Worm (Caenorhabditis elegans) whole organism, young adult: Measurements from ENCODE around the gene srx-42.

ENCODE experiments used
- B0019.2 ChIP-seq: fragments of 200-800 bp; sonication (Bioruptor generic); conservative IDR thresholded peaks from 2 replicates; pipeline ENCODE4 v1.3.6; 2022; ENCODE audit warnings: missing genetic modification reagents, missing genetic modification characterization, missing compliant biosample characterization
- C06A6.2 ChIP-seq: fragments of 200-800 bp; sonication (Bioruptor generic); conservative IDR thresholded peaks from 2 replicates; pipeline ENCODE4 v1.3.6; 2022; ENCODE audit warnings: missing genetic modification characterization, missing compliant biosample characterization
- D2030.7 ChIP-seq: fragments of 200-800 bp; sonication (Bioruptor generic); IDR thresholded peaks from 2 replicates; pipeline ENCODE4 v1.3.6; 2022; ENCODE audit warnings: missing genetic modification reagents, missing genetic modification characterization, missing compliant biosample characterization
- F10E7.11 ChIP-seq: sonication (generic microtip); optimal IDR thresholded peaks from 2 replicates; lab custom pipeline; 2017; ENCODE audit warnings: mild to moderate bottlenecking, missing genetic modification characterization, moderate library complexity, missing compliant biosample characterization
- F37B4.10 ChIP-seq: fragments of 200-800 bp; sonication (Bioruptor generic); IDR thresholded peaks from 2 replicates; pipeline ENCODE4 v1.3.6; 2022; ENCODE audit warnings: missing genetic modification characterization, missing compliant biosample characterization
- F55B11.4 ChIP-seq: sonication (generic microtip); optimal IDR thresholded peaks from 2 replicates; lab custom pipeline; 2016; ENCODE audit warnings: missing compliant biosample characterization, missing genetic modification characterization, borderline replicate concordance; ENCODE audit not compliant: insufficient read depth
- Y56A3A.18 ChIP-seq: fragments of 200-800 bp; sonication (Bioruptor generic); IDR thresholded peaks from 2 replicates; pipeline ENCODE4 v1.3.6; 2022; ENCODE audit warnings: missing genetic modification reagents, missing genetic modification characterization, missing compliant biosample characterization
- Y95B8A.8 ChIP-seq: fragments of 200-800 bp; sonication (Bioruptor generic); IDR thresholded peaks from 2 replicates; pipeline ENCODE4 v1.3.6; 2022; ENCODE audit warnings: missing genetic modification reagents, missing genetic modification characterization, missing compliant biosample characterization
- ZK185.1 ChIP-seq: sonication (generic microtip); optimal IDR thresholded peaks from 2 replicates; lab custom pipeline; 2016; ENCODE audit warnings: mild to moderate bottlenecking, missing genetic modification characterization, missing compliant biosample characterization; ENCODE audit not compliant: poor library complexity, severe bottlenecking
- attf-3 ChIP-seq: fragments of 200-800 bp; sonication (Bioruptor generic); conservative IDR thresholded peaks from 2 replicates; pipeline ENCODE4 v1.3.6; 2022; ENCODE audit warnings: missing genetic modification reagents, missing genetic modification characterization, missing compliant biosample characterization
- ccch-3 ChIP-seq: fragments of 200-800 bp; sonication (Bioruptor generic); optimal IDR thresholded peaks from 2 replicates; lab custom pipeline; 2018; ENCODE audit warnings: mild to moderate bottlenecking, missing genetic modification characterization, missing compliant biosample characterization
- cebp-1 ChIP-seq, 2 experiments: fragments of 200-800 bp in 1 of 2; sonication (Bioruptor generic) in 1 of 2; sonication (generic microtip) in 1 of 2; IDR thresholded peaks in 1 of 2; optimal IDR thresholded peaks in 1 of 2; 2 replicates each; pipeline versions ENCODE4 v1.3.6 to Lab custom; 2017 to 2022; ENCODE audit warnings: missing compliant biosample characterization in 2 of 2, missing genetic modification characterization in 2 of 2, mild to moderate bottlenecking in 1 of 2, missing genetic modification reagents in 1 of 2, moderate library complexity in 1 of 2
- ceh-27 ChIP-seq: fragments of 200-800 bp; sonication (Bioruptor generic); optimal IDR thresholded peaks from 2 replicates; lab custom pipeline; 2018; ENCODE audit warnings: mild to moderate bottlenecking, missing genetic modification characterization, moderate library complexity, missing compliant biosample characterization
- die-1 ChIP-seq: sonication (generic microtip); optimal IDR thresholded peaks from 2 replicates; lab custom pipeline; 2016; ENCODE audit warnings: missing genotype, mild to moderate bottlenecking, missing genetic modification characterization, missing compliant biosample characterization
- dpl-1 ChIP-seq: fragments of 150-350 bp; optimal IDR thresholded peaks from 2 replicates; lab custom pipeline; 2014; ENCODE audit warnings: missing biosample characterization, missing genetic modification reagents, missing genetic modification characterization
- egl-18 ChIP-seq: fragments of 200-800 bp; sonication (Bioruptor generic); IDR thresholded peaks from 2 replicates; pipeline ENCODE4 v1.3.6; 2022; ENCODE audit warnings: missing genetic modification reagents, missing genetic modification characterization, missing compliant biosample characterization
- egl-44 ChIP-seq: fragments of 200-800 bp; sonication (Bioruptor generic); IDR thresholded peaks from 2 replicates; pipeline ENCODE4 v1.3.6; 2022; ENCODE audit warnings: missing genetic modification reagents, missing genetic modification characterization, missing compliant biosample characterization
- fkh-3 ChIP-seq: sonication (generic microtip); optimal IDR thresholded peaks from 2 replicates; lab custom pipeline; 2016; ENCODE audit warnings: mild to moderate bottlenecking, missing genetic modification characterization, missing compliant biosample characterization
- gei-17 ChIP-seq: fragments of 200-800 bp; sonication (Bioruptor generic); optimal IDR thresholded peaks from 2 replicates; lab custom pipeline; 2018; ENCODE audit warnings: mild to moderate bottlenecking, missing genetic modification characterization, missing compliant biosample characterization
- him-1 ChIP-seq: sonication (generic microtip); optimal IDR thresholded peaks from 2 replicates; lab custom pipeline; 2016; ENCODE audit warnings: missing genotype, missing genetic modification reagents, missing genetic modification characterization, missing compliant biosample characterization
- hmg-1.2 ChIP-seq: fragments of 200-800 bp; sonication (Bioruptor generic); IDR thresholded peaks from 2 replicates; pipeline ENCODE4 v1.3.6; 2022; ENCODE audit warnings: missing genetic modification reagents, missing genetic modification characterization, missing compliant biosample characterization
- let-526 ChIP-seq: fragments of 200-800 bp; sonication (Bioruptor generic); IDR thresholded peaks from 2 replicates; pipeline ENCODE4 v1.3.6; 2022; ENCODE audit warnings: missing genetic modification reagents, missing genetic modification characterization, missing compliant biosample characterization
- let-607 ChIP-seq, 2 experiments: fragments of 200-800 bp in 1 of 2; sonication (Bioruptor generic) in 1 of 2; sonication (generic microtip) in 1 of 2; optimal IDR thresholded peaks; 2 replicates each; lab custom pipeline; 2016 to 2018; ENCODE audit warnings: mild to moderate bottlenecking in 2 of 2, missing compliant biosample characterization in 2 of 2, missing genetic modification characterization in 2 of 2, moderate library complexity in 2 of 2, missing genotype in 1 of 2
- lin-26 ChIP-seq: fragments of 200-800 bp; sonication (Bioruptor generic); IDR thresholded peaks from 2 replicates; pipeline ENCODE4 v1.3.6; 2022; ENCODE audit warnings: missing genetic modification reagents, missing genetic modification characterization, missing compliant biosample characterization
- lin-54 ChIP-seq: fragments of 200-800 bp; sonication (Bioruptor generic); optimal IDR thresholded peaks from 2 replicates; lab custom pipeline; 2018; ENCODE audit warnings: mild to moderate bottlenecking, missing genetic modification characterization, missing compliant biosample characterization
- lir-1 ChIP-seq: fragments of 200-800 bp; sonication (Bioruptor generic); conservative IDR thresholded peaks from 2 replicates; pipeline ENCODE4 v1.3.6; 2022; ENCODE audit warnings: missing genetic modification reagents, missing genetic modification characterization, missing compliant biosample characterization
- lsy-27 ChIP-seq: sonication (generic microtip); optimal IDR thresholded peaks from 2 replicates; lab custom pipeline; 2017; ENCODE audit warnings: missing genetic modification characterization, mild to moderate bottlenecking, missing compliant biosample characterization, antibody characterized with exemption, missing genotype, borderline replicate concordance; ENCODE audit not compliant: insufficient read depth
- madf-8 ChIP-seq: fragments of 200-800 bp; sonication (Bioruptor generic); conservative IDR thresholded peaks from 2 replicates; pipeline ENCODE4 v1.3.6; 2022; ENCODE audit warnings: missing genetic modification reagents, missing genetic modification characterization, missing compliant biosample characterization
- mes-4 ChIP-seq: sonication (generic microtip); optimal IDR thresholded peaks from 2 replicates; lab custom pipeline; 2016; ENCODE audit warnings: missing genotype, missing genetic modification characterization, missing compliant biosample characterization
- mxl-1 ChIP-seq: sonication (generic microtip); optimal IDR thresholded peaks from 2 replicates; lab custom pipeline; 2016; ENCODE audit warnings: missing genetic modification characterization, missing compliant biosample characterization
- nfyb-1 ChIP-seq: fragments of 200-800 bp; sonication (Bioruptor generic); IDR thresholded peaks from 2 replicates; pipeline ENCODE4 v1.3.6; 2022; ENCODE audit warnings: missing genetic modification reagents, missing genetic modification characterization, missing compliant biosample characterization
- nhr-179 ChIP-seq: sonication (generic microtip); optimal IDR thresholded peaks from 2 replicates; lab custom pipeline; 2016; ENCODE audit warnings: mild to moderate bottlenecking, missing genetic modification characterization, missing compliant biosample characterization
- nhr-80 ChIP-seq: sonication (generic microtip); optimal IDR thresholded peaks from 2 replicates; lab custom pipeline; 2016; ENCODE audit warnings: missing genetic modification characterization, missing compliant biosample characterization
- nhr-90 ChIP-seq: sonication (generic microtip); optimal IDR thresholded peaks from 2 replicates; lab custom pipeline; 2016; ENCODE audit warnings: missing genotype, mild to moderate bottlenecking, missing genetic modification characterization, missing compliant biosample characterization
- rec-8 ChIP-seq, 2 experiments: sonication (generic microtip); optimal IDR thresholded peaks; 2 replicates each; lab custom pipeline; 2016; ENCODE audit warnings: mild to moderate bottlenecking in 2 of 2, missing genetic modification characterization in 2 of 2, missing genetic modification reagents in 2 of 2, missing genotype in 2 of 2, missing biosample characterization in 1 of 2, missing compliant biosample characterization in 1 of 2, moderate library complexity in 1 of 2
- sptf-2 ChIP-seq: fragments of 200-800 bp; sonication (Bioruptor generic); optimal IDR thresholded peaks from 2 replicates; lab custom pipeline; 2018; ENCODE audit warnings: mild to moderate bottlenecking, missing genetic modification characterization, missing compliant biosample characterization
- unc-130 ChIP-seq: sonication (generic microtip); optimal IDR thresholded peaks from 2 replicates; lab custom pipeline; 2016; ENCODE audit warnings: missing genetic modification reagents, missing genetic modification characterization, missing compliant biosample characterization
- unc-62 ChIP-seq: fragments of 150-350 bp; optimal IDR thresholded peaks from 2 replicates; lab custom pipeline; 2014; ENCODE audit warnings: missing biosample characterization, missing genetic modification reagents, missing genetic modification characterization
- zim-3 ChIP-seq: sonication (generic microtip); optimal IDR thresholded peaks from 2 replicates; lab custom pipeline; 2017; ENCODE audit warnings: mild to moderate bottlenecking, missing genetic modification characterization, moderate library complexity, missing compliant biosample characterization
- ztf-25 ChIP-seq: fragments of 200-800 bp; sonication (Bioruptor generic); IDR thresholded peaks from 2 replicates; pipeline ENCODE4 v1.3.6; 2022; ENCODE audit warnings: missing genetic modification reagents, missing genetic modification characterization, missing compliant biosample characterization

The srx-42 gene

ce11 chrV:13899213-13899612 lies 21.6 kb upstream of the srx-42 start, which contains the start of gene oac-3 (continued):
- TF ChIP-seq F10E7.11 (no peak), unc-130 (GFP tag; lab: Kevin White, UChicago) (no peak), let-607 (tag; optimal IDR thresholded peaks at IDR 0.05; lab: Kevin White, UChicago) (no peak), nhr-80 (no peak), lsy-27 (tag; lab: Kevin White, UChicago) (no peak), ccch-3 (GFP tag; lab: Kevin White, UChicago) (no peak), dpl-1 (GFP tag; lab: Kevin White, UChicago) (no peak)
- TF ChIP-seq, all 124 proteins: peak for 0

- TF ChIP-seq mxl-1: no peak
- no peak for TF ChIP-seq egl-18 (GFP tag; lab: Robert Waterston, UW)
- no peak for TF ChIP-seq madf-8 (GFP tag; lab: Robert Waterston, UW)
- TF ChIP-seq nhr-179 (tag; lab: Kevin White, UChicago): no peak
- no peak for TF ChIP-seq B0019.2 (GFP tag; lab: Robert Waterston, UW)
- no peak for TF ChIP-seq ZK185.1 (tag; lab: Kevin White, UChicago)
- TF ChIP-seq attf-3 (GFP tag; lab: Robert Waterston, UW): no peak
- TF ChIP-seq unc-62 (GFP tag; lab: Kevin White, UChicago): no peak
- TF ChIP-seq mes-4 (tag; lab: Kevin White, UChicago): no peak
- no peak for TF ChIP-seq fkh-3
Observed at ce11 chrV:13902495-13902894, 18.3 kb upstream of the srx-42 start, which contains the start of gene C06B3.1. TSS of gene C06B3.1 (plus strand) at chrV:13902795.

ce11 chrV:13904446-13904845 lies 16.4 kb upstream of the srx-42 start, which contains the start of gene stdh-3:
TSS of gene stdh-3 (plus strand) at chrV:13904611.
- TF ChIP-seq C06A6.2 (GFP tag; lab: Robert Waterston, UW): no peak
- TF ChIP-seq die-1 (tag; lab: Kevin White, UChicago): no peak
- no peak for TF ChIP-seq zim-3 (tag; lab: Kevin White, UChicago)
- TF ChIP-seq F10E7.11: no peak
- no peak for TF ChIP-seq gei-17 (GFP tag; lab: Kevin White, UChicago)
- TF ChIP-seq egl-44 (GFP tag; lab: Robert Waterston, UW): no peak
- no peak for TF ChIP-seq Y95B8A.8 (GFP tag; lab: Robert Waterston, UW)
- TF ChIP-seq cebp-1 (GFP tag; IDR thresholded peaks at IDR 0.05; lab: Robert Waterston, UW): no peak
- TF ChIP-seq cebp-1 (tag; optimal IDR thresholded peaks at IDR 0.05; lab: Kevin White, UChicago): no peak
- no peak for TF ChIP-seq let-526 (GFP tag; lab: Robert Waterston, UW)

ce11 chrV:13906166-13906565 lies 14.7 kb upstream of the srx-42 start, which contains the start of gene stdh-1:
TSS of gene stdh-1 (plus strand) at chrV:13906492.
- TF ChIP-seq F37B4.10 (GFP tag; lab: Robert Waterston, UW): no peak
- no peak for TF ChIP-seq him-1 (tag; lab: Kevin White, UChicago)
- TF ChIP-seq hmg-1.2: peak; percentile 62; the same call in 1 of the 2 replicates
- peak; percentile 6 for TF ChIP-seq nhr-80

ce11 chrV:13907557-13908104 lies 13.2 kb upstream of the srx-42 start:
- TF ChIP-seq nhr-90 (tag; lab: Kevin White, UChicago): peak; percentile 94
- peak; percentile 73 for TF ChIP-seq lir-1
- 0 out of 2 replicates have a peak, but pooled peaks have one; percentile 6 for TF ChIP-seq ztf-25 (GFP tag; lab: Robert Waterston, UW)
- peak; percentile 65 for TF ChIP-seq F10E7.11
- peak; percentile 91 for TF ChIP-seq lin-26 (GFP tag; lab: Robert Waterston, UW)
- peak; percentile 88 for TF ChIP-seq Y95B8A.8 (GFP tag; lab: Robert Waterston, UW)
- no peak for TF ChIP-seq sptf-2 (GFP tag; lab: Kevin White, UChicago)
- peak; percentile 63 for TF ChIP-seq lin-54
- peak; percentile 94 for TF ChIP-seq Y56A3A.18
- TF ChIP-seq D2030.7: no peak; the same call in 1 of the 2 replicates
- TF ChIP-seq rec-8 (tag; optimal IDR thresholded peaks at IDR 0.05; lab: Kevin White, UChicago): no peak
- no peak for TF ChIP-seq F55B11.4 (tag; lab: Kevin White, UChicago)
- TF ChIP-seq nfyb-1 (GFP tag; lab: Robert Waterston, UW): peak; percentile 95
- peak; percentile 41 for TF ChIP-seq ceh-27
